In the genomic region with DNA sequence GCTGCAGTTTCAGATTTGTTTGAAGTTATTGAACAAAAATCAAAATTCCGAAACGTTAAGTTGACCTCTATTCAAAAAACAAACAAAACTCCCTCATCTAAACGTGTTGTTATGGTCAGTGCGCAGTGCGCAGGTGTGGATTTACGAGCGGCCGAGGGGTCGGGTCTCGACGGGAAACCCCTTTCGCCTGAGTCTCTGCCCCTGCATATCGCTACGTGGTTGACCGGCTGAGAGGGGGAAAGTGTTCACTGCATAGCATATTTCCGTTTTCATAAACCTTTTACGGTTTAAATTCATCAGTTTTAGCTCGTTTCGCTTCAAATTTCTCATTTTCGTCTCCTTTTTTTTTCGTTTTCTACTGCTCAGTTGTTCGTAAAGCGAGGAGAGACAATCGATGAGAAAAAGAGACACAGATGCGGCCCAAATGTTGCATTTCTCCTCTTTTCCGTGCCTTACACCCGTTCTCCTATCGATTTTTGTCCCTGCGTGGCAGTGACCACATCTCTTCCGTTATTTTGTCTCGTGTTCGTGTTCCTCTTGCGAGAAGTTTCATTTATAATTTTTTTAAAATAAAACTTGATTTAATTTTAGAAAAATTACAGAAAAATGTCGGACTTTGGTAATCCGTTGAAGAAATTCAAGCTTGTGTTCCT, we compare ENCODE assay signal across 5 worm cellular contexts.
TF ChIP-seq lines count a peak whose summit lies in the region.

rab-6.2 (plus strand) TSS at position 603 of the 653 bp plus-strand sequence.

TF ChIP-seq in whole organism, L1 larva, 84 proteins besides CTCF, POLR2A, EP300 and RAD21:
- TF ChIP-seq snu-23 (GFP tag; optimal IDR thresholded peaks at IDR 0.05; lab: Kevin White, UChicago) (peak; percentile 6), lin-14 (GFP tag; optimal IDR thresholded peaks at IDR 0.05; lab: Kevin White, UChicago) (peak; percentile 61), ceh-88 (GFP tag; IDR thresholded peaks at IDR 0.05; lab: Robert Waterston, UW) (no peak), F16B12.6 (tag; optimal IDR thresholded peaks at IDR 0.05; lab: Kevin White, UChicago) (no peak), sox-4 (tag; optimal IDR thresholded peaks at IDR 0.05; lab: Kevin White, UChicago) (no peak), fkh-4 (tag; optimal IDR thresholded peaks at IDR 0.05; lab: Kevin White, UChicago; ENCODE audit: borderline replicate concordance) (no peak), efl-1 (optimal IDR thresholded peaks at IDR 0.05; lab: Kevin White, UChicago) (no peak), efl-1 (GFP tag; optimal IDR thresholded peaks at IDR 0.05 in 1 of 2; lab: Kevin White, UChicago) (no peak), blmp-1 (tag; optimal IDR thresholded peaks at IDR 0.05; lab: Kevin White, UChicago) (peak; percentile 64), hlh-17 (GFP tag; optimal IDR thresholded peaks at IDR 0.05; lab: Kevin White, UChicago; ENCODE audit: borderline replicate concordance) (no peak), aly-2 (tag; optimal IDR thresholded peaks at IDR 0.05; lab: Kevin White, UChicago) (no peak), nhr-85 (tag; lab: Kevin White, UChicago) (peak; percentile 38)

TF ChIP-seq in whole organism, L3 larva, 47 proteins besides CTCF, POLR2A, EP300 and RAD21:
- TF ChIP-seq nfya-1 (tag; optimal IDR thresholded peaks at IDR 0.05; lab: Kevin White, UChicago; ENCODE audit: insufficient read depth) = peak; percentile 15
- no peak for TF ChIP-seq fkh-2 (tag; optimal IDR thresholded peaks at IDR 0.05; lab: Kevin White, UChicago)
- no peak for TF ChIP-seq nhr-43 (tag; optimal IDR thresholded peaks at IDR 0.05; lab: Kevin White, UChicago; ENCODE audit: poor library complexity, severe bottlenecking)
- peak; percentile 46 for TF ChIP-seq pha-4 (tag; optimal IDR thresholded peaks at IDR 0.05; lab: Kevin White, UChicago)
- TF ChIP-seq hmg-11 (tag; optimal IDR thresholded peaks at IDR 0.05; lab: Kevin White, UChicago) = peak; percentile 41
- TF ChIP-seq daf-12 (tag; optimal IDR thresholded peaks at IDR 0.05; lab: Kevin White, UChicago) = no peak

TF ChIP-seq in whole organism, early embryonic, 17 proteins besides CTCF, POLR2A, EP300 and RAD21:
- peak; percentile 58 for TF ChIP-seq hmg-4 (GFP tag; optimal IDR thresholded peaks at IDR 0.05; lab: Kevin White, UChicago)
- TF ChIP-seq ama-1 (optimal IDR thresholded peaks at IDR 0.05; lab: Kevin White, UChicago) = no peak

TF ChIP-seq in whole organism, midembryonic, 9 proteins besides CTCF, POLR2A, EP300 and RAD21:
- no peak for TF ChIP-seq cog-1 (tag; optimal IDR thresholded peaks at IDR 0.05; lab: Kevin White, UChicago)
- no peak for TF ChIP-seq klf-2 (GFP tag; conservative IDR thresholded peaks at IDR 0.05; lab: Robert Waterston, UW)
- TF ChIP-seq flt-1 (GFP tag; IDR thresholded peaks at IDR 0.05; lab: Robert Waterston, UW) = 0 out of 2 replicates have a peak, but pooled peaks have one; percentile 17
- TF ChIP-seq ztf-23 (GFP tag; IDR thresholded peaks at IDR 0.05; lab: Robert Waterston, UW) = no peak
- no peak for TF ChIP-seq ref-1 (GFP tag; conservative IDR thresholded peaks at IDR 0.05; lab: Robert Waterston, UW)
TF ChIP-seq in whole organism, midembryonic: peak in this region for 1.

TF ChIP-seq in whole organism, young adult, 124 proteins besides CTCF, POLR2A, EP300 and RAD21:
- TF ChIP-seq Y56A3A.18 (GFP tag; IDR thresholded peaks at IDR 0.05; lab: Robert Waterston, UW) = no peak
- no peak for TF ChIP-seq snpc-1.3 (tag; optimal IDR thresholded peaks at IDR 0.05; lab: Kevin White, UChicago; ENCODE audit: insufficient read depth)
- no peak for TF ChIP-seq zim-3 (tag; optimal IDR thresholded peaks at IDR 0.05; lab: Kevin White, UChicago)
- TF ChIP-seq Y95B8A.8 (GFP tag; IDR thresholded peaks at IDR 0.05; lab: Robert Waterston, UW) = no peak
- peak; percentile 77 for TF ChIP-seq zfh-2 (GFP tag; conservative IDR thresholded peaks at IDR 0.05; lab: Robert Waterston, UW)
- TF ChIP-seq dox-1 (GFP tag; IDR thresholded peaks at IDR 0.05; lab: Robert Waterston, UW) = 0 out of 2 replicates have a peak, but pooled peaks have one; percentile 16
- no peak for TF ChIP-seq snpc-4 (GFP tag; optimal IDR thresholded peaks at IDR 0.05; lab: Kevin White, UChicago)
- no peak for TF ChIP-seq snpc-4 (tag; optimal IDR thresholded peaks at IDR 0.05; lab: Kevin White, UChicago)
